Fruit fly (Drosophila melanogaster) whole organism, embryonic: ENCODE measurements around the gene eIF2alpha.

ENCODE experiments used
- B-H1 ChIP-seq: fragments of 200-800 bp; sonication (Bioruptor generic); IDR thresholded peaks from 3 replicates; pipeline ENCODE4 v1.3.6; 2022; ENCODE audit warnings: missing biosample characterization, missing genetic modification characterization
- BEAF-32 ChIP-seq: fragments of 200-800 bp; sonication (Bioruptor generic); optimal IDR thresholded peaks from 3 replicates; lab custom pipeline; 2017; ENCODE audit warnings: missing biosample characterization, missing genetic modification characterization, mild to moderate bottlenecking, moderate library complexity, missing genetic modification reagents
- Bteb2 ChIP-seq: fragments of 200-800 bp; sonication (Bioruptor generic); optimal IDR thresholded peaks from 2 replicates; lab custom pipeline; 2016; ENCODE audit warnings: missing biosample characterization, missing genetic modification characterization
- CG10462 ChIP-seq: fragments of 200-800 bp; sonication (Bioruptor generic); optimal IDR thresholded peaks from 2 replicates; lab custom pipeline; 2016; ENCODE audit warnings: missing biosample characterization, missing genetic modification characterization
- CG11093 ChIP-seq: fragments of 200-800 bp; sonication (Bioruptor generic); IDR thresholded peaks from 3 replicates; pipeline ENCODE4 v1.3.6; 2022; ENCODE audit warnings: missing biosample characterization, missing genetic modification characterization
- CG13624 ChIP-seq: fragments of 200-800 bp; sonication (Bioruptor generic); optimal IDR thresholded peaks from 2 replicates; lab custom pipeline; 2016; ENCODE audit warnings: missing biosample characterization, missing genetic modification characterization
- CG13775 ChIP-seq: fragments of 200-800 bp; sonication (Bioruptor generic); optimal IDR thresholded peaks from 3 replicates; lab custom pipeline; 2017; ENCODE audit warnings: missing biosample characterization, mild to moderate bottlenecking, missing genetic modification characterization
- CG15479 ChIP-seq: fragments of 200-800 bp; sonication (Bioruptor generic); optimal IDR thresholded peaks from 3 replicates; lab custom pipeline; 2019; ENCODE audit warnings: missing biosample characterization, mild to moderate bottlenecking, missing genetic modification characterization, moderate library complexity
- CG1602 ChIP-seq: fragments of 200-800 bp; sonication (Bioruptor generic); optimal IDR thresholded peaks from 3 replicates; lab custom pipeline; 2016; ENCODE audit warnings: missing biosample characterization, missing genetic modification characterization
- CG18476 ChIP-seq: fragments of 200-800 bp; sonication (Bioruptor generic); optimal IDR thresholded peaks from 2 replicates; lab custom pipeline; 2016; ENCODE audit warnings: missing biosample characterization, mild to moderate bottlenecking, missing genetic modification characterization
- CG2712 ChIP-seq: fragments of 200-800 bp; optimal IDR thresholded peaks from 3 replicates; lab custom pipeline; 2019; ENCODE audit warnings: missing biosample characterization, mild to moderate bottlenecking, missing genetic modification characterization, moderate library complexity
- CG30403 ChIP-seq: fragments of 200-800 bp; sonication (Bioruptor generic); optimal IDR thresholded peaks from 3 replicates; lab custom pipeline; 2016; ENCODE audit warnings: missing biosample characterization, missing genetic modification characterization
- CG31365 ChIP-seq: fragments of 200-800 bp; sonication (Bioruptor generic); optimal IDR thresholded peaks from 2 replicates; lab custom pipeline; 2018; ENCODE audit warnings: missing biosample characterization, mild to moderate bottlenecking, missing genetic modification characterization
- CG32772 ChIP-seq: fragments of 200-800 bp; sonication (Bioruptor generic); IDR thresholded peaks from 2 replicates; pipeline ENCODE4 v1.3.6; 2022; ENCODE audit warnings: missing biosample characterization, missing genetic modification characterization
- CG3407 ChIP-seq: fragments of 200-800 bp; sonication (Bioruptor generic); optimal IDR thresholded peaks from 2 replicates; lab custom pipeline; 2018; ENCODE audit warnings: missing biosample characterization, mild to moderate bottlenecking, missing genetic modification characterization
- CG4404 ChIP-seq: fragments of 200-800 bp; sonication (Bioruptor generic); IDR thresholded peaks from 2 replicates; pipeline ENCODE4 v1.3.6; 2022; ENCODE audit warnings: missing biosample characterization, missing genetic modification characterization
- CG4424 ChIP-seq: fragments of 200-800 bp; sonication (Bioruptor generic); optimal IDR thresholded peaks from 3 replicates; lab custom pipeline; 2016; ENCODE audit warnings: missing biosample characterization, missing genetic modification characterization
- CG6254 ChIP-seq: fragments of 200-800 bp; sonication (Bioruptor generic); optimal IDR thresholded peaks from 3 replicates; lab custom pipeline; 2017; ENCODE audit warnings: mild to moderate bottlenecking, missing biosample characterization, missing genetic modification reagents, missing genetic modification characterization
- CG6689 ChIP-seq: fragments of 200-800 bp; sonication (Bioruptor generic); IDR thresholded peaks from 2 replicates; pipeline ENCODE4 v1.3.6; 2022; ENCODE audit warnings: missing biosample characterization, missing genetic modification characterization
- CG6791 ChIP-seq: fragments of 200-800 bp; sonication (Bioruptor generic); IDR thresholded peaks from 3 replicates; pipeline ENCODE4 v1.3.6; 2022; ENCODE audit warnings: missing biosample characterization, missing genetic modification characterization; ENCODE audit not compliant: partially characterized antibody
- CG7271 ChIP-seq: fragments of 200-800 bp; sonication (Bioruptor generic); optimal IDR thresholded peaks from 2 replicates; lab custom pipeline; 2018; ENCODE audit warnings: missing biosample characterization, mild to moderate bottlenecking, missing genetic modification characterization, moderate library complexity
- CG8765 ChIP-seq: fragments of 200-800 bp; sonication (Bioruptor generic); IDR thresholded peaks from 2 replicates; pipeline ENCODE4 v1.3.6; 2022; ENCODE audit warnings: missing biosample characterization, missing genetic modification characterization
- CG9437 ChIP-seq: fragments of 200-800 bp; sonication (Bioruptor generic); optimal IDR thresholded peaks from 2 replicates; lab custom pipeline; 2018; ENCODE audit warnings: missing biosample characterization, mild to moderate bottlenecking, missing genetic modification characterization
- CG9797 ChIP-seq: fragments of 200-800 bp; sonication (Bioruptor generic); optimal IDR thresholded peaks from 3 replicates; lab custom pipeline; 2018; ENCODE audit warnings: missing biosample characterization, mild to moderate bottlenecking, missing genetic modification characterization
- Camta ChIP-seq: fragments of 200-800 bp; sonication (Bioruptor generic); optimal IDR thresholded peaks from 2 replicates; lab custom pipeline; 2016; ENCODE audit warnings: missing biosample characterization, missing genetic modification characterization
- CoRest ChIP-seq: fragments of 200-800 bp; sonication (Bioruptor generic); optimal IDR thresholded peaks from 3 replicates; lab custom pipeline; 2018; ENCODE audit warnings: missing biosample characterization, mild to moderate bottlenecking, missing genetic modification characterization, moderate library complexity
- Dek ChIP-seq: fragments of 200-800 bp; sonication (Bioruptor generic); optimal IDR thresholded peaks from 3 replicates; lab custom pipeline; 2019; ENCODE audit warnings: missing biosample characterization, mild to moderate bottlenecking, missing genetic modification characterization, moderate library complexity
- Doc2 ChIP-seq: fragments of 200-800 bp; sonication (Bioruptor generic); IDR thresholded peaks from 2 replicates; pipeline ENCODE4 v1.3.6; 2022; ENCODE audit warnings: missing biosample characterization, missing genetic modification characterization
- Elba2 ChIP-seq: fragments of 200-800 bp; sonication (Bioruptor generic); optimal IDR thresholded peaks from 3 replicates; lab custom pipeline; 2016; ENCODE audit warnings: missing biosample characterization, missing genetic modification characterization
- Hr3 ChIP-seq: fragments of 200-800 bp; sonication (Bioruptor generic); optimal IDR thresholded peaks from 3 replicates; lab custom pipeline; 2016; ENCODE audit warnings: missing biosample characterization, missing genetic modification characterization
- NC2β ChIP-seq: fragments of 200-800 bp; sonication (Bioruptor generic); optimal IDR thresholded peaks from 2 replicates; lab custom pipeline; 2016; ENCODE audit warnings: missing biosample characterization, missing genetic modification characterization
- NK7.1 ChIP-seq: fragments of 200-800 bp; sonication (Bioruptor generic); optimal IDR thresholded peaks from 3 replicates; lab custom pipeline; 2016; ENCODE audit warnings: missing biosample characterization, missing genetic modification characterization
- Poxn ChIP-seq: fragments of 200-800 bp; sonication (Bioruptor generic); IDR thresholded peaks from 2 replicates; pipeline ENCODE4 v1.3.6; 2022; ENCODE audit warnings: missing biosample characterization, missing genetic modification characterization
- Rx ChIP-seq: fragments of 200-800 bp; sonication (Bioruptor generic); IDR thresholded peaks from 2 replicates; pipeline ENCODE4 v1.3.6; 2022; ENCODE audit warnings: missing biosample characterization, missing genetic modification characterization
- Six4 ChIP-seq: fragments of 200-800 bp; sonication (Bioruptor generic); optimal IDR thresholded peaks from 2 replicates; lab custom pipeline; 2016; ENCODE audit warnings: missing biosample characterization, missing genetic modification characterization
- Sox102F ChIP-seq: fragments of 200-800 bp; sonication (Bioruptor generic); optimal IDR thresholded peaks from 2 replicates; lab custom pipeline; 2018; ENCODE audit warnings: missing biosample characterization, mild to moderate bottlenecking, missing genetic modification characterization, moderate library complexity
- Xbp1 ChIP-seq: fragments of 200-800 bp; sonication (Bioruptor generic); optimal IDR thresholded peaks from 3 replicates; lab custom pipeline; 2016; ENCODE audit warnings: missing biosample characterization, mild to moderate bottlenecking, missing genetic modification characterization
- corto ChIP-seq: fragments of 200-800 bp; sonication (Bioruptor generic); optimal IDR thresholded peaks from 2 replicates; lab custom pipeline; 2016; ENCODE audit warnings: missing biosample characterization, mild to moderate bottlenecking, missing genetic modification characterization, moderate library complexity
- crp ChIP-seq, 2 experiments: fragments of 200-800 bp; sonication (Bioruptor generic); optimal IDR thresholded peaks; 2 replicates in 1 of 2; 3 replicates in 1 of 2; lab custom pipeline; 2017; ENCODE audit warnings: missing biosample characterization in 2 of 2, missing genetic modification characterization in 2 of 2, mild to moderate bottlenecking in 1 of 2, moderate library complexity in 1 of 2
- danr ChIP-seq: fragments of 200-800 bp; sonication (Bioruptor generic); IDR thresholded peaks from 2 replicates; pipeline ENCODE4 v1.3.6; 2022; ENCODE audit warnings: missing biosample characterization, missing genetic modification characterization
- esg ChIP-seq: fragments of 200-800 bp; sonication (Bioruptor generic); conservative IDR thresholded peaks from 2 replicates; pipeline ENCODE4 v1.3.6; 2022; ENCODE audit warnings: missing biosample characterization, missing genetic modification characterization
- hbn ChIP-seq: fragments of 200-800 bp; sonication (Bioruptor generic); IDR thresholded peaks from 2 replicates; pipeline ENCODE4 v1.3.6; 2022; ENCODE audit warnings: missing biosample characterization, missing genetic modification characterization; ENCODE audit not compliant: partially characterized antibody
- kay ChIP-seq: fragments of 200-800 bp; sonication (Bioruptor generic); optimal IDR thresholded peaks from 2 replicates; lab custom pipeline; 2016; ENCODE audit warnings: missing biosample characterization, missing genetic modification characterization
- pb ChIP-seq: fragments of 200-800 bp; sonication (Bioruptor generic); optimal IDR thresholded peaks from 3 replicates; lab custom pipeline; 2016; ENCODE audit warnings: missing biosample characterization, missing genetic modification characterization
- scrt ChIP-seq: fragments of 200-800 bp; sonication (Bioruptor generic); optimal IDR thresholded peaks from 2 replicates; lab custom pipeline; 2018; ENCODE audit warnings: missing biosample characterization, mild to moderate bottlenecking, missing genetic modification characterization, moderate library complexity
- tio ChIP-seq: fragments of 200-800 bp; sonication (Bioruptor generic); optimal IDR thresholded peaks from 2 replicates; lab custom pipeline; 2017; ENCODE audit warnings: missing biosample characterization, missing genetic modification characterization, inconsistent platforms
- toy ChIP-seq: fragments of 200-800 bp; sonication (Bioruptor generic); IDR thresholded peaks from 2 replicates; pipeline ENCODE4 v1.3.6; 2022; ENCODE audit warnings: missing biosample characterization, missing genetic modification characterization
- tup ChIP-seq: fragments of 200-800 bp; sonication (Bioruptor generic); optimal IDR thresholded peaks from 2 replicates; lab custom pipeline; 2016; ENCODE audit warnings: missing biosample characterization, mild to moderate bottlenecking, missing genetic modification characterization, moderate library complexity
- unpg ChIP-seq: fragments of 200-800 bp; sonication (Bioruptor generic); optimal IDR thresholded peaks from 3 replicates; lab custom pipeline; 2018; ENCODE audit warnings: missing biosample characterization, mild to moderate bottlenecking, missing genetic modification characterization, moderate library complexity
- wek ChIP-seq: fragments of 200-800 bp; sonication (Bioruptor generic); optimal IDR thresholded peaks from 3 replicates; lab custom pipeline; 2018; ENCODE audit warnings: missing biosample characterization, mild to moderate bottlenecking, missing genetic modification characterization, moderate library complexity

eIF2alpha gene

dm6 chrX:16403811-16404420 lies 42.9 kb downstream of the eIF2alpha start (continued):
- no peak for TF ChIP-seq wek (GFP tag; lab: Kevin White, UChicago)
- peak; percentile 56 for TF ChIP-seq Camta (GFP tag; lab: Kevin White, UChicago)
- no peak for TF ChIP-seq CG8765 (GFP tag; lab: Robert Waterston, UW)
- peak; percentile 30 for TF ChIP-seq pb (GFP tag; lab: Kevin White, UChicago)
- TF ChIP-seq Elba2, result no peak
- TF ChIP-seq Xbp1 (GFP tag; lab: Kevin White, UChicago), result peak; percentile 80
- no peak for TF ChIP-seq Doc2 (GFP tag; lab: Robert Waterston, UW)
- TF ChIP-seq CG2712, result no peak
- TF ChIP-seq crp (GFP tag; optimal IDR thresholded peaks at IDR 0.05; lab: Kevin White, UChicago), result peak in 1 of 2 experiments; percentile 23
- TF ChIP-seq CG6254 (GFP tag; lab: Kevin White, UChicago), result peak; percentile 43
- peak; percentile 84 for TF ChIP-seq Dek (tag; lab: Kevin White, UChicago)
- TF ChIP-seq danr (GFP tag; lab: Robert Waterston, UW), result peak; percentile 58
- 0 out of 3 replicates have a peak, but pooled peaks have one; percentile 22 for TF ChIP-seq CG11093 (GFP tag; lab: Robert Waterston, UW)
- peak; percentile 37 for TF ChIP-seq tup
- TF ChIP-seq CG3407 (GFP tag; lab: Kevin White, UChicago), result peak; percentile 38
- peak; percentile 68 for TF ChIP-seq CG18476
- peak; percentile 69 for TF ChIP-seq Hr3 (GFP tag; lab: Kevin White, UChicago)
- no peak for TF ChIP-seq scrt
- no peak for TF ChIP-seq hbn (GFP tag; lab: Robert Waterston, UW)
- TF ChIP-seq CG10462 (GFP tag; lab: Kevin White, UChicago), result peak; percentile 43
- TF ChIP-seq CG9437 (GFP tag; lab: Kevin White, UChicago), result peak; percentile 55
- TF ChIP-seq unpg (GFP tag; lab: Kevin White, UChicago), result peak; percentile 89
- peak; percentile 47 for TF ChIP-seq kay (GFP tag; lab: Kevin White, UChicago)
- peak; percentile 44 for TF ChIP-seq corto (GFP tag; lab: Kevin White, UChicago)
- TF ChIP-seq esg (GFP tag; lab: Robert Waterston, UW), result peak; percentile 69
- TF ChIP-seq CG4424, result peak; percentile 66
- TF ChIP-seq CG31365, result peak; percentile 47
- no peak for TF ChIP-seq CG9797 (GFP tag; lab: Kevin White, UChicago)
- peak; percentile 77 for TF ChIP-seq CoRest (tag; lab: Kevin White, UChicago)
- peak; percentile 53 for TF ChIP-seq CG13775 (GFP tag; lab: Kevin White, UChicago)
- no peak for TF ChIP-seq BEAF-32 (GFP tag; lab: Kevin White, UChicago)
- peak; percentile 63 for TF ChIP-seq CG32772 (GFP tag; lab: Robert Waterston, UW)
- TF ChIP-seq toy (GFP tag; lab: Robert Waterston, UW), result 0 out of 2 replicates have a peak, but pooled peaks have one; percentile 36
- TF ChIP-seq NC2β, result no peak
- TF ChIP-seq Rx, result peak; percentile 63
- TF ChIP-seq CG1602 (GFP tag; lab: Kevin White, UChicago), result peak; percentile 54
- TF ChIP-seq Sox102F, result peak; percentile 88
- no peak for TF ChIP-seq NK7.1 (GFP tag; lab: Kevin White, UChicago)
- no peak for TF ChIP-seq tio (GFP tag; lab: Kevin White, UChicago)
- TF ChIP-seq CG7271, result no peak
- TF ChIP-seq B-H1 (GFP tag; lab: Robert Waterston, UW), result peak; percentile 64; the same call in 2 of the 3 replicates
- peak; percentile 78 for TF ChIP-seq CG30403 (GFP tag; lab: Kevin White, UChicago)
- 0 out of 2 replicates have a peak, but pooled peaks have one; percentile 11 for TF ChIP-seq CG4404
- no peak for TF ChIP-seq CG15479 (GFP tag; lab: Kevin White, UChicago)
- TF ChIP-seq CG13624 (GFP tag; lab: Kevin White, UChicago), result peak; percentile 72
- peak; percentile 78 for TF ChIP-seq CG6689
- peak; percentile 34 for TF ChIP-seq Six4
- TF ChIP-seq Bteb2, result peak; percentile 66
- TF ChIP-seq CG6791 (GFP tag; lab: Robert Waterston, UW), result no peak
- peak; percentile 17; the same call in 1 of the 2 replicates for TF ChIP-seq Poxn (GFP tag; lab: Robert Waterston, UW)
